Fruit fly (Drosophila melanogaster): Measurements from ENCODE around the gene CG7607.

- peak; percentile 9 for TF ChIP-seq psq (GFP tag; optimal IDR thresholded peaks at IDR 0.05)
- no peak for TF ChIP-seq Rel (GFP tag; optimal IDR thresholded peaks at IDR 0.05)
- TF ChIP-seq Rel (tag; optimal IDR thresholded peaks at IDR 0.05): no peak
- no peak for TF ChIP-seq brk (GFP tag; optimal IDR thresholded peaks at IDR 0.05)
- no peak for TF ChIP-seq usp (GFP tag; optimal IDR thresholded peaks at IDR 0.05)
- no peak for TF ChIP-seq Hr78 (GFP tag; optimal IDR thresholded peaks at IDR 0.05)
- no peak for TF ChIP-seq pan (optimal IDR thresholded peaks at IDR 0.05)
- TF ChIP-seq OdsH (GFP tag; optimal IDR thresholded peaks at IDR 0.05): peak; percentile 64
- peak in 1 of 2 experiments; percentile 30 for TF ChIP-seq foxo (GFP tag; optimal IDR thresholded peaks at IDR 0.05)
- peak; percentile 80 for TF ChIP-seq br (GFP tag; optimal IDR thresholded peaks at IDR 0.05)
- TF ChIP-seq Mio (GFP tag; optimal IDR thresholded peaks at IDR 0.05): no peak
Observed at dm6 chr3L:11169299-11170181, 29.9 kb upstream of the CG7607 start, which contains the start of the genes wls and Adck5.

Measured in whole organism, wandering third instar larva.